Fruit fly (Drosophila melanogaster) whole organism, adult: Measurements from ENCODE around the gene CG32187.

ENCODE experiments used
- CG11617 ChIP-seq: fragments of 200-800 bp; sonication (Bioruptor generic); optimal IDR thresholded peaks from 2 replicates; lab custom pipeline; 2017; ENCODE audit warnings: mild to moderate bottlenecking, missing biosample characterization, missing genetic modification reagents, missing genetic modification characterization
- CG33017 ChIP-seq: fragments of 200-800 bp; sonication (Bioruptor generic); optimal IDR thresholded peaks from 2 replicates; lab custom pipeline; 2018; ENCODE audit warnings: missing biosample characterization, mild to moderate bottlenecking, missing genetic modification characterization, moderate library complexity
- CG5204 ChIP-seq: fragments of 200-800 bp; sonication (Bioruptor generic); optimal IDR thresholded peaks from 2 replicates; lab custom pipeline; 2016; ENCODE audit warnings: missing biosample characterization, missing genetic modification characterization
- Clk ChIP-seq: fragments of 200-800 bp; sonication (Bioruptor generic); optimal IDR thresholded peaks from 2 replicates; lab custom pipeline; 2017; ENCODE audit warnings: missing biosample characterization, missing genetic modification characterization
- Crg-1 ChIP-seq: fragments of 200-800 bp; sonication (Bioruptor generic); optimal IDR thresholded peaks from 2 replicates; lab custom pipeline; 2016; ENCODE audit warnings: missing biosample characterization, missing genetic modification characterization
- Mnt ChIP-seq: fragments of 200-800 bp; sonication (Bioruptor generic); optimal IDR thresholded peaks from 2 replicates; lab custom pipeline; 2016; ENCODE audit warnings: missing biosample characterization, mild to moderate bottlenecking, missing genetic modification characterization
- kay ChIP-seq: fragments of 200-800 bp; sonication (Bioruptor generic); peaks from one replicate; lab custom pipeline; 2016; ENCODE audit warnings: missing biosample characterization, missing genetic modification characterization, borderline replicate concordance
- ovo ChIP-seq: fragments of 200-800 bp; sonication (Bioruptor generic); optimal IDR thresholded peaks from 2 replicates; lab custom pipeline; 2016; ENCODE audit warnings: missing biosample characterization, missing genetic modification characterization
- pad ChIP-seq: fragments of 200-800 bp; sonication (Bioruptor generic); optimal IDR thresholded peaks from 3 replicates; lab custom pipeline; 2017; ENCODE audit warnings: missing biosample characterization, missing genetic modification characterization, mild to moderate bottlenecking, moderate library complexity, missing genetic modification reagents
- toe ChIP-seq: fragments of 200-800 bp; sonication (Bioruptor generic); optimal IDR thresholded peaks from 2 replicates; lab custom pipeline; 2016; ENCODE audit warnings: missing biosample characterization, missing genetic modification characterization

- no peak for TF ChIP-seq kay (GFP tag; lab: Kevin White, UChicago)
- no peak for TF ChIP-seq Clk (GFP tag; lab: Kevin White, UChicago)
- TF ChIP-seq CG5204: no peak
- no peak for TF ChIP-seq Mnt (GFP tag; lab: Kevin White, UChicago)
- TF ChIP-seq pad (GFP tag; lab: Kevin White, UChicago): no peak
- no peak for TF ChIP-seq toe (GFP tag; lab: Kevin White, UChicago)
- TF ChIP-seq ovo (GFP tag; lab: Kevin White, UChicago): no peak
- no peak for TF ChIP-seq CG33017 (tag; lab: Kevin White, UChicago)
- no peak for TF ChIP-seq CG11617 (GFP tag; lab: Kevin White, UChicago)
- TF ChIP-seq Crg-1 (GFP tag; lab: Kevin White, UChicago): no peak
Measured at dm6 chr3L:17759072-17759747, 47.0 kb downstream of the CG32187 start, which contains the start of gene CG32181.
